Fruit fly (Drosophila melanogaster) whole organism, embryonic: ENCODE data around the gene CG8861.

Source experiments
- Aef1 ChIP-seq: fragments of 200-800 bp; sonication (Bioruptor generic); IDR thresholded peaks from 3 replicates; pipeline ENCODE4 v1.3.6; 2022; ENCODE audit warnings: missing biosample characterization, missing genetic modification characterization
- B-H2 ChIP-seq: fragments of 200-800 bp; sonication (Bioruptor generic); optimal IDR thresholded peaks from 2 replicates; lab custom pipeline; 2018; ENCODE audit warnings: missing biosample characterization, mild to moderate bottlenecking, missing genetic modification characterization
- Bdp1 ChIP-seq: fragments of 200-800 bp; sonication (Bioruptor generic); optimal IDR thresholded peaks from 3 replicates; lab custom pipeline; 2016; ENCODE audit warnings: missing biosample characterization, missing genetic modification characterization
- CG10431 ChIP-seq: fragments of 200-800 bp; sonication (Bioruptor generic); optimal IDR thresholded peaks from 3 replicates; lab custom pipeline; 2018; ENCODE audit warnings: missing biosample characterization, mild to moderate bottlenecking, missing genetic modification characterization
- CG12219 ChIP-seq: fragments of 200-800 bp; sonication (Bioruptor generic); optimal IDR thresholded peaks from 3 replicates; lab custom pipeline; 2018; ENCODE audit warnings: missing biosample characterization, mild to moderate bottlenecking, missing genetic modification characterization
- CG12236 ChIP-seq: fragments of 200-800 bp; sonication (Bioruptor generic); optimal IDR thresholded peaks from 2 replicates; lab custom pipeline; 2016; ENCODE audit warnings: missing biosample characterization, missing genetic modification characterization
- CG12659 ChIP-seq: fragments of 200-800 bp; sonication (Bioruptor generic); optimal IDR thresholded peaks from 3 replicates; lab custom pipeline; 2017; ENCODE audit warnings: mild to moderate bottlenecking, missing biosample characterization, missing genetic modification reagents, missing genetic modification characterization
- CG12744 ChIP-seq: fragments of 200-800 bp; sonication (Bioruptor generic); optimal IDR thresholded peaks from 2 replicates; lab custom pipeline; 2016; ENCODE audit warnings: missing biosample characterization, missing genetic modification characterization
- CG16863 ChIP-seq: fragments of 200-800 bp; sonication (Bioruptor generic); optimal IDR thresholded peaks from 3 replicates; lab custom pipeline; 2016; ENCODE audit warnings: missing biosample characterization, missing genetic modification characterization
- CG17802 ChIP-seq: fragments of 200-800 bp; sonication (Bioruptor generic); optimal IDR thresholded peaks from 2 replicates; lab custom pipeline; 2018; ENCODE audit warnings: missing biosample characterization, mild to moderate bottlenecking, missing genetic modification characterization, moderate library complexity
- CG30020 ChIP-seq: fragments of 200-800 bp; optimal IDR thresholded peaks from 2 replicates; lab custom pipeline; 2019; ENCODE audit warnings: missing biosample characterization, mild to moderate bottlenecking, missing genetic modification characterization, moderate library complexity
- CG3407 ChIP-seq: fragments of 200-800 bp; sonication (Bioruptor generic); optimal IDR thresholded peaks from 2 replicates; lab custom pipeline; 2018; ENCODE audit warnings: missing biosample characterization, mild to moderate bottlenecking, missing genetic modification characterization
- CG34224 ChIP-seq: fragments of 200-800 bp; sonication (Bioruptor generic); IDR thresholded peaks from 3 replicates; pipeline ENCODE4 v1.3.6; 2022; ENCODE audit warnings: missing biosample characterization, missing genetic modification characterization; ENCODE audit not compliant: partially characterized antibody
- CG43689 ChIP-seq: fragments of 200-800 bp; sonication (Bioruptor generic); IDR thresholded peaks from 2 replicates; pipeline ENCODE4 v1.3.6; 2022; ENCODE audit warnings: missing biosample characterization, missing genetic modification characterization
- CG4617 ChIP-seq: fragments of 200-800 bp; sonication (Bioruptor generic); optimal IDR thresholded peaks from 3 replicates; lab custom pipeline; 2016; ENCODE audit warnings: missing biosample characterization, missing genetic modification characterization, borderline replicate concordance
- CG6689 ChIP-seq: fragments of 200-800 bp; sonication (Bioruptor generic); IDR thresholded peaks from 2 replicates; pipeline ENCODE4 v1.3.6; 2022; ENCODE audit warnings: missing biosample characterization, missing genetic modification characterization
- CG7271 ChIP-seq: fragments of 200-800 bp; sonication (Bioruptor generic); optimal IDR thresholded peaks from 2 replicates; lab custom pipeline; 2018; ENCODE audit warnings: missing biosample characterization, mild to moderate bottlenecking, missing genetic modification characterization, moderate library complexity
- CG8089 ChIP-seq: fragments of 200-800 bp; sonication (Bioruptor generic); optimal IDR thresholded peaks from 3 replicates; lab custom pipeline; 2016; ENCODE audit warnings: missing biosample characterization, missing genetic modification characterization
- CG8290 ChIP-seq, 3 experiments: fragments of 200-800 bp; sonication (Bioruptor generic); optimal IDR thresholded peaks; 2 replicates each; lab custom pipeline; 2016 to 2019; ENCODE audit warnings: missing biosample characterization in 3 of 3, missing genetic modification characterization in 3 of 3, mild to moderate bottlenecking in 2 of 3, moderate library complexity in 1 of 3
- CG9609 ChIP-seq: fragments of 200-800 bp; sonication (Bioruptor generic); optimal IDR thresholded peaks from 3 replicates; lab custom pipeline; 2016; ENCODE audit warnings: missing biosample characterization, missing genetic modification characterization
- CG9797 ChIP-seq: fragments of 200-800 bp; sonication (Bioruptor generic); optimal IDR thresholded peaks from 3 replicates; lab custom pipeline; 2018; ENCODE audit warnings: missing biosample characterization, mild to moderate bottlenecking, missing genetic modification characterization
- CG9932 ChIP-seq: fragments of 200-800 bp; sonication (Bioruptor generic); IDR thresholded peaks from 2 replicates; pipeline ENCODE4 v1.3.6; 2022; ENCODE audit warnings: missing biosample characterization, missing genetic modification characterization
- Chrac-16 ChIP-seq: fragments of 200-800 bp; sonication (Bioruptor generic); optimal IDR thresholded peaks from 3 replicates; lab custom pipeline; 2016; ENCODE audit warnings: missing biosample characterization, missing genetic modification characterization
- CrebB ChIP-seq: fragments of 200-800 bp; sonication (Bioruptor generic); optimal IDR thresholded peaks from 3 replicates; lab custom pipeline; 2018; ENCODE audit warnings: missing biosample characterization, mild to moderate bottlenecking, missing genetic modification characterization
- D19B ChIP-seq: fragments of 200-800 bp; sonication (Bioruptor generic); optimal IDR thresholded peaks from 2 replicates; lab custom pipeline; 2017; ENCODE audit warnings: missing biosample characterization, mild to moderate bottlenecking, missing genetic modification characterization
- Dip3 ChIP-seq: fragments of 200-800 bp; sonication (Bioruptor generic); optimal IDR thresholded peaks from 3 replicates; lab custom pipeline; 2016; ENCODE audit warnings: missing biosample characterization, missing genetic modification characterization
- E2f2 ChIP-seq: fragments of 200-800 bp; sonication (Bioruptor generic); IDR thresholded peaks from 2 replicates; pipeline ENCODE4 v1.3.6; 2022; ENCODE audit warnings: missing biosample characterization, missing genetic modification characterization
- Fer1 ChIP-seq: fragments of 200-800 bp; sonication (Bioruptor generic); optimal IDR thresholded peaks from 2 replicates; lab custom pipeline; 2017; ENCODE audit warnings: missing biosample characterization, mild to moderate bottlenecking, missing genetic modification characterization
- H15 ChIP-seq: fragments of 200-800 bp; sonication (Bioruptor generic); IDR thresholded peaks from 3 replicates; pipeline ENCODE4 v1.3.6; 2022; ENCODE audit warnings: missing biosample characterization, missing genetic modification characterization
- Hey ChIP-seq: fragments of 200-800 bp; sonication (Bioruptor generic); optimal IDR thresholded peaks from 3 replicates; lab custom pipeline; 2018; ENCODE audit warnings: missing biosample characterization, mild to moderate bottlenecking, missing genetic modification characterization
- Meics ChIP-seq: fragments of 200-800 bp; sonication (Bioruptor generic); optimal IDR thresholded peaks from 2 replicates; lab custom pipeline; 2017; ENCODE audit warnings: missing biosample characterization, mild to moderate bottlenecking, missing genetic modification characterization
- Sry-β ChIP-seq: fragments of 200-800 bp; sonication (Bioruptor generic); optimal IDR thresholded peaks from 2 replicates; lab custom pipeline; 2018; ENCODE audit warnings: missing biosample characterization, mild to moderate bottlenecking, missing genetic modification characterization, moderate library complexity
- abd-A ChIP-seq: fragments of 200-800 bp; sonication (Bioruptor generic); optimal IDR thresholded peaks from 3 replicates; lab custom pipeline; 2019; ENCODE audit warnings: missing biosample characterization, mild to moderate bottlenecking, missing genetic modification characterization, moderate library complexity
- bab2 ChIP-seq: fragments of 200-800 bp; sonication (Bioruptor generic); optimal IDR thresholded peaks from 2 replicates; lab custom pipeline; 2016; ENCODE audit warnings: missing biosample characterization, missing genetic modification characterization
- bowl ChIP-seq: fragments of 200-800 bp; sonication (Bioruptor generic); IDR thresholded peaks from 2 replicates; pipeline ENCODE4 v1.3.6; 2022; ENCODE audit warnings: missing biosample characterization, missing genetic modification characterization
- chif ChIP-seq, 2 experiments: fragments of 200-800 bp; sonication (Bioruptor generic); optimal IDR thresholded peaks; 3 replicates each; lab custom pipeline; 2016; ENCODE audit warnings: missing biosample characterization in 2 of 2, missing genetic modification characterization in 2 of 2
- chn ChIP-seq: fragments of 200-800 bp; sonication (Bioruptor generic); optimal IDR thresholded peaks from 2 replicates; lab custom pipeline; 2016; ENCODE audit warnings: missing biosample characterization, missing genetic modification characterization
- croc ChIP-seq: fragments of 200-800 bp; sonication (Bioruptor generic); conservative IDR thresholded peaks from 3 replicates; pipeline ENCODE4 v1.3.6; 2022; ENCODE audit warnings: missing biosample characterization, missing genetic modification characterization
- cwo ChIP-seq: fragments of 200-800 bp; sonication (Bioruptor generic); optimal IDR thresholded peaks from 3 replicates; lab custom pipeline; 2017; ENCODE audit warnings: missing biosample characterization, missing genetic modification characterization, mild to moderate bottlenecking, moderate library complexity, missing genetic modification reagents
- dimm ChIP-seq: fragments of 200-800 bp; sonication (Bioruptor generic); IDR thresholded peaks from 2 replicates; pipeline ENCODE4 v1.3.6; 2022; ENCODE audit warnings: missing biosample characterization, missing genetic modification characterization
- dmrt11E ChIP-seq: fragments of 200-800 bp; sonication (Bioruptor generic); optimal IDR thresholded peaks from 3 replicates; lab custom pipeline; 2018; ENCODE audit warnings: missing biosample characterization, mild to moderate bottlenecking, missing genetic modification characterization, moderate library complexity
- dpn ChIP-seq, 2 experiments: fragments of 200-800 bp; sonication (Bioruptor generic); optimal IDR thresholded peaks; 3 replicates each; lab custom pipeline; 2016; ENCODE audit warnings: missing biosample characterization in 2 of 2, missing genetic modification characterization in 2 of 2
- ewg ChIP-seq: fragments of 200-800 bp; sonication (Bioruptor generic); optimal IDR thresholded peaks from 3 replicates; lab custom pipeline; 2017; ENCODE audit warnings: mild to moderate bottlenecking, missing biosample characterization, missing genetic modification reagents, missing genetic modification characterization
- eyg ChIP-seq: fragments of 200-800 bp; sonication (Bioruptor generic); optimal IDR thresholded peaks from 3 replicates; lab custom pipeline; 2016; ENCODE audit warnings: missing biosample characterization, missing genetic modification characterization
- gro ChIP-seq: fragments of 200-800 bp; sonication (Bioruptor generic); optimal IDR thresholded peaks from 2 replicates; lab custom pipeline; 2016; ENCODE audit warnings: missing biosample characterization, missing genetic modification characterization
- p53 ChIP-seq: fragments of 200-800 bp; sonication (Bioruptor generic); optimal IDR thresholded peaks from 2 replicates; lab custom pipeline; 2016; ENCODE audit warnings: missing biosample characterization, missing genetic modification characterization
- ranshi ChIP-seq: fragments of 200-800 bp; sonication (Bioruptor generic); IDR thresholded peaks from 2 replicates; pipeline ENCODE4 v1.3.6; 2022; ENCODE audit warnings: missing biosample characterization, missing genetic modification characterization
- stc ChIP-seq: fragments of 200-800 bp; sonication (Bioruptor generic); IDR thresholded peaks from 2 replicates; pipeline ENCODE4 v1.3.6; 2022; ENCODE audit warnings: missing biosample characterization, missing genetic modification characterization
- z ChIP-seq: fragments of 200-800 bp; sonication (Bioruptor generic); IDR thresholded peaks from 3 replicates; pipeline ENCODE4 v1.3.6; 2022; ENCODE audit warnings: missing biosample characterization, missing genetic modification characterization

CG8861 gene

DNA sequence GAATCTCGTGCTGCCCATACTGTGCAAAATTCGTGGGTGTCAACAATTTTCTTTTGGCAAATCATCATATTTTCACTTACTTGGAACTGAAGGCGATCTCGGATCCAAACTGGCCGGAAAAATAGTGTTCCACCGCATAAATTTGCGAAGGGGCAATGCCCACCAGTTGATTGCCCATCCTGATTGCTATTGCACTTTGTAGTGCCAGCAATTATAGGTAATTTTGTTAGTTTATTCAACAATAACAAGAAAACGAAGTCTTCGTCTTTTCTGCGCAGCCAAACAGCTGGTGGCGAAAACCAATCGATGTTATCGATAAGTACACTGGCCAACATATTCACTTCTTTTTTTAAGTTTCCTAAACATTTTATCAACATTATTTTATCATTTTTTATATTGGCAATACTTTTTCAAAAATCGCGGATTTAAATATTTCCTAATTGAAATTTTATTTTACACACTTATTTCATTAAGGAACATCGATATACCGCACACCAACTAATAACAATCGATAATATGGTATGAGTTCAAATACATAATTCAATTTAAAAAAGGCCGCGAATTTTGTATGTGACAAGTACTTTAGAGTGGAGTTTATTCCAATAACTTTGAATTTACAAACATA, 82.6 kb downstream of the CG8861 start, which contains the start of gene Vps15 (continued):
- TF ChIP-seq dpn (GFP tag; optimal IDR thresholded peaks at IDR 0.05; lab: Kevin White, UChicago) (peak; percentile 50 to 72), CG12744 (GFP tag; lab: Kevin White, UChicago) (peak; percentile 60), CG16863 (peak; percentile 23), H15 (GFP tag; lab: Robert Waterston, UW) (peak; percentile 57; the same call in 2 of the 3 replicates), eyg (peak; percentile 28), bab2 (GFP tag; lab: Kevin White, UChicago) (peak; percentile 67), CG43689 (GFP tag; lab: Robert Waterston, UW) (peak; percentile 32; the same call in 1 of the 2 replicates), CG34224 (GFP tag; lab: Robert Waterston, UW) (peak; percentile 95), CG4617 (peak; percentile 46), z (GFP tag; lab: Robert Waterston, UW) (no peak), ewg (GFP tag; lab: Kevin White, UChicago) (peak; percentile 78), CG3407 (peak; percentile 50), CG17802 (tag; lab: Kevin White, UChicago) (peak; percentile 21), Bdp1 (GFP tag; lab: Kevin White, UChicago) (peak; percentile 5), Chrac-16 (GFP tag; lab: Kevin White, UChicago) (peak; percentile 72), Dip3 (GFP tag; lab: Kevin White, UChicago) (peak; percentile 64), CrebB (tag; lab: Kevin White, UChicago) (peak; percentile 69), CG8089 (GFP tag; lab: Kevin White, UChicago) (no peak), chif (GFP tag; optimal IDR thresholded peaks at IDR 0.05; lab: Kevin White, UChicago) (peak; percentile 17 to 68), CG12219 (GFP tag; lab: Kevin White, UChicago) (peak; percentile 40), croc (GFP tag; lab: Robert Waterston, UW) (no peak; the same call in 2 of the 3 replicates), CG10431 (GFP tag; lab: Kevin White, UChicago) (peak; percentile 18), bowl (GFP tag; lab: Robert Waterston, UW) (no peak), dmrt11E (peak; percentile 72), Meics (peak; percentile 81), D19B (peak; percentile 5), Sry-β (GFP tag; lab: Kevin White, UChicago) (no peak), Aef1 (peak; percentile 65; the same call in 2 of the 3 replicates), Hey (no peak), chn (GFP tag; lab: Kevin White, UChicago) (peak; percentile 42), dimm (GFP tag; lab: Robert Waterston, UW) (no peak), CG30020 (tag; lab: Kevin White, UChicago) (peak; percentile 57), CG9932 (GFP tag; lab: Robert Waterston, UW) (peak; percentile 79), CG12659 (peak; percentile 79), E2f2 (GFP tag; lab: Robert Waterston, UW) (peak; percentile 93), Fer1 (GFP tag; lab: Kevin White, UChicago) (peak; percentile 85), gro (peak; percentile 45), CG9797 (GFP tag; lab: Kevin White, UChicago) (no peak), CG9609 (GFP tag; lab: Kevin White, UChicago) (peak; percentile 50), p53 (GFP tag; lab: Kevin White, UChicago) (no peak), abd-A (peak; percentile 77), B-H2 (GFP tag; lab: Kevin White, UChicago) (peak; percentile 73), ranshi (peak; percentile 64), CG7271 (peak; percentile 71), CG12236 (GFP tag; lab: Kevin White, UChicago) (peak; percentile 59), CG6689 (peak; percentile 65), cwo (GFP tag; lab: Kevin White, UChicago) (peak; percentile 57), stc (GFP tag; lab: Robert Waterston, UW) (peak; percentile 67; the same call in 1 of the 2 replicates), CG8290 (GFP tag; optimal IDR thresholded peaks at IDR 0.05; lab: Kevin White, UChicago) (peak; percentile 59), CG8290 (tag; optimal IDR thresholded peaks at IDR 0.05; lab: Kevin White, UChicago) (no peak)
